Worm (Caenorhabditis elegans) whole organism, L1 larva: ENCODE results near the gene T13C2.3.

Experiments used
- C04F5.9 ChIP-seq: sonication (generic microtip); optimal IDR thresholded peaks from 2 replicates; lab custom pipeline; 2016; ENCODE audit warnings: missing genetic modification characterization, missing compliant biosample characterization
- C34B4.2 ChIP-seq: sonication (generic microtip); optimal IDR thresholded peaks from 2 replicates; lab custom pipeline; 2017; ENCODE audit warnings: mild to moderate bottlenecking, missing genetic modification characterization, missing compliant biosample characterization
- aha-1 ChIP-seq: fragments of 150-350 bp; optimal IDR thresholded peaks from 2 replicates; lab custom pipeline; 2014; ENCODE audit warnings: missing biosample characterization, missing genetic modification characterization
- alr-1 ChIP-seq: fragments of 200-800 bp; sonication (Bioruptor generic); optimal IDR thresholded peaks from 2 replicates; lab custom pipeline; 2018; ENCODE audit warnings: borderline replicate concordance, mild to moderate bottlenecking, missing genetic modification characterization, missing compliant biosample characterization
- aly-2 ChIP-seq: fragments of 150-350 bp; optimal IDR thresholded peaks from 2 replicates; lab custom pipeline; 2014; ENCODE audit warnings: missing biosample characterization, missing genetic modification characterization
- ama-1 ChIP-seq: fragments of 150-350 bp; optimal IDR thresholded peaks from 2 replicates; lab custom pipeline; 2014
- ceh-63 ChIP-seq: fragments of 200-800 bp; sonication (Bioruptor generic); optimal IDR thresholded peaks from 2 replicates; lab custom pipeline; 2018; ENCODE audit warnings: mild to moderate bottlenecking, missing genetic modification characterization, missing compliant biosample characterization
- ceh-8 ChIP-seq: fragments of 200-800 bp; sonication (Bioruptor generic); optimal IDR thresholded peaks from 2 replicates; lab custom pipeline; 2018; ENCODE audit warnings: mild to moderate bottlenecking, missing genetic modification characterization, moderate library complexity, missing compliant biosample characterization
- ceh-82 ChIP-seq, 3 experiments: fragments of 150-350 bp in 1 of 3; sonication (generic microtip) in 2 of 3; optimal IDR thresholded peaks; 2 replicates each; lab custom pipeline; 2014 to 2017; ENCODE audit warnings: missing biosample characterization in 3 of 3, missing genetic modification characterization in 3 of 3
- ceh-90 ChIP-seq: sonication (generic microtip); optimal IDR thresholded peaks from 2 replicates; lab custom pipeline; 2016; ENCODE audit warnings: missing genetic modification characterization, missing compliant biosample characterization
- dpl-1 ChIP-seq, 3 experiments: fragments of 150-350 bp in 2 of 3; sonication (generic microtip) in 1 of 3; optimal IDR thresholded peaks; 2 replicates each; lab custom pipeline; 2014 to 2017; ENCODE audit warnings: missing biosample characterization in 3 of 3, missing genetic modification characterization in 3 of 3, missing genetic modification reagents in 3 of 3
- dsc-1 ChIP-seq: sonication (generic microtip); optimal IDR thresholded peaks from 2 replicates; lab custom pipeline; 2016; ENCODE audit warnings: mild to moderate bottlenecking, missing genetic modification characterization, missing compliant biosample characterization
- efl-1 ChIP-seq, 4 experiments: fragments of 150-350 bp; optimal IDR thresholded peaks in 3 of 4; peaks in 1 of 4; 1 replicate in 1 of 4; 2 replicates in 3 of 4; lab custom pipeline; 2014; ENCODE audit warnings: missing biosample characterization in 2 of 4, missing genetic modification characterization in 2 of 4, missing genetic modification reagents in 2 of 4
- egl-13 ChIP-seq: sonication (generic microtip); optimal IDR thresholded peaks from 2 replicates; lab custom pipeline; 2016; ENCODE audit warnings: missing genotype, missing genetic modification reagents, missing genetic modification characterization, missing compliant biosample characterization
- elt-2 ChIP-seq: sonication (generic microtip); optimal IDR thresholded peaks from 2 replicates; lab custom pipeline; 2016; ENCODE audit warnings: missing genetic modification characterization, mild to moderate bottlenecking, inconsistent platforms, missing compliant biosample characterization, missing genetic modification reagents
- ets-5 ChIP-seq: fragments of 200-800 bp; sonication (Bioruptor generic); IDR thresholded peaks from 2 replicates; pipeline ENCODE4 v1.3.6; 2022; ENCODE audit warnings: missing genetic modification characterization, missing compliant biosample characterization
- fkh-8 ChIP-seq: sonication (generic microtip); optimal IDR thresholded peaks from 2 replicates; lab custom pipeline; 2016; ENCODE audit warnings: mild to moderate bottlenecking, missing genetic modification characterization, missing compliant biosample characterization
- fos-1 ChIP-seq: fragments of 150-350 bp; optimal IDR thresholded peaks from 2 replicates; lab custom pipeline; 2014; ENCODE audit warnings: missing biosample characterization, missing genetic modification characterization
- hlh-17 ChIP-seq: fragments of 200-800 bp; sonication (Bioruptor generic); optimal IDR thresholded peaks from 2 replicates; lab custom pipeline; 2018; ENCODE audit warnings: missing genetic modification characterization, mild to moderate bottlenecking, missing compliant biosample characterization, moderate library complexity, borderline replicate concordance
- hlh-4 ChIP-seq: sonication (generic microtip); optimal IDR thresholded peaks from 2 replicates; lab custom pipeline; 2016; ENCODE audit warnings: mild to moderate bottlenecking, missing genetic modification characterization, missing compliant biosample characterization
- hpl-2 ChIP-seq: fragments of 150-350 bp; optimal IDR thresholded peaks from 2 replicates; lab custom pipeline; 2014; ENCODE audit warnings: missing biosample characterization, missing genetic modification reagents, missing genetic modification characterization
- irx-1 ChIP-seq: sonication (generic microtip); optimal IDR thresholded peaks from 2 replicates; lab custom pipeline; 2016; ENCODE audit warnings: missing genetic modification characterization, missing compliant biosample characterization
- lin-35 ChIP-seq, 2 experiments: fragments of 150-350 bp; optimal IDR thresholded peaks; 2 replicates each; lab custom pipeline; 2014; ENCODE audit warnings: missing biosample characterization in 2 of 2, missing genetic modification characterization in 2 of 2, missing genetic modification reagents in 2 of 2
- lin-39 ChIP-seq: fragments of 150-350 bp; optimal IDR thresholded peaks from 2 replicates; lab custom pipeline; 2014; ENCODE audit warnings: missing biosample characterization, missing genetic modification reagents, missing genetic modification characterization
- lsy-2 ChIP-seq, 2 experiments: fragments of 150-350 bp; optimal IDR thresholded peaks; 2 replicates each; lab custom pipeline; 2014; ENCODE audit warnings: missing biosample characterization in 2 of 2, missing genetic modification characterization in 2 of 2
- mep-1 ChIP-seq: fragments of 150-350 bp; optimal IDR thresholded peaks from 2 replicates; lab custom pipeline; 2014; ENCODE audit warnings: missing biosample characterization, missing genetic modification characterization
- nhr-12 ChIP-seq: sonication (generic microtip); optimal IDR thresholded peaks from 2 replicates; lab custom pipeline; 2017; ENCODE audit warnings: missing biosample characterization, missing genetic modification characterization
- nhr-19 ChIP-seq: fragments of 200-800 bp; sonication (Bioruptor generic); conservative IDR thresholded peaks from 2 replicates; pipeline ENCODE4 v1.3.6; 2022; ENCODE audit warnings: missing genetic modification characterization, missing compliant biosample characterization
- nhr-237 ChIP-seq: fragments of 150-350 bp; optimal IDR thresholded peaks from 2 replicates; lab custom pipeline; 2014; ENCODE audit warnings: missing biosample characterization, missing genetic modification characterization
- nhr-47 ChIP-seq: sonication (generic microtip); optimal IDR thresholded peaks from 2 replicates; lab custom pipeline; 2016; ENCODE audit warnings: mild to moderate bottlenecking, missing genetic modification characterization, moderate library complexity, missing compliant biosample characterization
- nhr-71 ChIP-seq: sonication (generic microtip); optimal IDR thresholded peaks from 2 replicates; lab custom pipeline; 2016; ENCODE audit warnings: mild to moderate bottlenecking, missing genetic modification characterization, moderate library complexity, missing compliant biosample characterization
- nhr-76 ChIP-seq: sonication (generic microtip); optimal IDR thresholded peaks from 2 replicates; lab custom pipeline; 2017; ENCODE audit warnings: missing biosample characterization, missing genetic modification characterization
- nhr-77 ChIP-seq: fragments of 150-350 bp; optimal IDR thresholded peaks from 2 replicates; lab custom pipeline; 2014; ENCODE audit warnings: missing biosample characterization, missing genetic modification characterization
- nhr-84 ChIP-seq: sonication (generic microtip); optimal IDR thresholded peaks from 2 replicates; lab custom pipeline; 2017; ENCODE audit warnings: missing biosample characterization, missing genetic modification characterization
- pqm-1 ChIP-seq: sonication (generic microtip); optimal IDR thresholded peaks from 3 replicates; lab custom pipeline; 2017; ENCODE audit warnings: missing biosample characterization, missing genetic modification characterization
- unc-130 ChIP-seq: fragments of 150-350 bp; optimal IDR thresholded peaks from 2 replicates; lab custom pipeline; 2017; ENCODE audit warnings: missing biosample characterization, missing genetic modification characterization, inconsistent platforms
- unc-98 ChIP-seq: fragments of 200-800 bp; sonication (Bioruptor generic); IDR thresholded peaks from 2 replicates; pipeline ENCODE4 v1.3.6; 2022; ENCODE audit warnings: missing genetic modification characterization, missing compliant biosample characterization
- zag-1 ChIP-seq: fragments of 150-350 bp; optimal IDR thresholded peaks from 2 replicates; lab custom pipeline; 2014; ENCODE audit warnings: missing biosample characterization, missing genetic modification characterization
- ztf-11 ChIP-seq, 2 experiments: sonication (generic microtip); optimal IDR thresholded peaks; 2 replicates each; lab custom pipeline; 2016 to 2017; ENCODE audit warnings: missing genetic modification characterization in 2 of 2, missing biosample characterization in 1 of 2, missing compliant biosample characterization in 1 of 2

The T13C2.3 gene

DNA sequence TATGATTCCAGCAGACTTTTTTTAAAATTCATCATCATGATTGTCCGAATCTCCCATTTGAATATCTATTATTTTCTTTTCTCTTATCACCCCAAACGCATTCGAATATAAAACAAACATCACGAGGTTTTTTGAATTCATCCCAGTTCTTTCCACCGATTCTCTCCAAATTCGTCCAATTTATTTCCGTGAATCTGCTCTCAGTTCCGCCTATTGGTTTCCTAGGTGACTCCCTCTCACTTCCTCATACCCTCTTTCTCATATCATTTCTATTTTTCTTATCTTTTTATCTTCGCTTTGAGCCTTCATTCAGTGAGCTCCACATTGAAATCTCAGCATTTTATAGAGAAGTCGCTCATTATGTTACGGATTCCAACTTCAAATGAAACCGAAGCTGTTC is 9.9 kb upstream of the T13C2.3 start, which contains the start of gene T13C2.7:
Gene T13C2.7, plus strand, starts transcription at position 301 of the 400 bp plus-strand sequence.
- TF ChIP-seq dsc-1, result no peak
- no peak for TF ChIP-seq aly-2 (tag; lab: Kevin White, UChicago)
- no peak for TF ChIP-seq hpl-2 (GFP tag; lab: Kevin White, UChicago)
- TF ChIP-seq ceh-82 (tag; optimal IDR thresholded peaks at IDR 0.05; lab: Kevin White, UChicago), result no peak
- TF ChIP-seq alr-1 (tag; lab: Kevin White, UChicago), result no peak
- no peak for TF ChIP-seq lin-35 (GFP tag; optimal IDR thresholded peaks at IDR 0.05; lab: Kevin White, UChicago)
- peak; percentile 76 for TF ChIP-seq fkh-8 (tag; lab: Kevin White, UChicago)
- no peak for TF ChIP-seq nhr-12 (tag; lab: Kevin White, UChicago)
- no peak for TF ChIP-seq efl-1 (optimal IDR thresholded peaks at IDR 0.05; lab: Kevin White, UChicago)
- peak in 1 of 2 experiments; percentile 24 for TF ChIP-seq efl-1 (GFP tag; optimal IDR thresholded peaks at IDR 0.05 in 1 of 2; lab: Kevin White, UChicago)
- no peak for TF ChIP-seq hlh-4 (tag; lab: Kevin White, UChicago)
- no peak for TF ChIP-seq nhr-84 (tag; lab: Kevin White, UChicago)
- no peak for TF ChIP-seq lin-39
- TF ChIP-seq lsy-2 (tag; optimal IDR thresholded peaks at IDR 0.05; lab: Kevin White, UChicago), result no peak
- TF ChIP-seq ceh-8, result no peak
- TF ChIP-seq egl-13 (tag; lab: Kevin White, UChicago), result no peak
- no peak for TF ChIP-seq ceh-90 (tag; lab: Kevin White, UChicago)
- TF ChIP-seq nhr-77 (tag; lab: Kevin White, UChicago), result no peak
- TF ChIP-seq unc-130, result no peak
- TF ChIP-seq nhr-71 (tag; lab: Kevin White, UChicago), result peak; percentile 14
- no peak for TF ChIP-seq ceh-63 (GFP tag; lab: Kevin White, UChicago)
- no peak for TF ChIP-seq C04F5.9 (tag; lab: Kevin White, UChicago)
- no peak for TF ChIP-seq nhr-47
- TF ChIP-seq, all 84 proteins: peak for 3

DNA sequence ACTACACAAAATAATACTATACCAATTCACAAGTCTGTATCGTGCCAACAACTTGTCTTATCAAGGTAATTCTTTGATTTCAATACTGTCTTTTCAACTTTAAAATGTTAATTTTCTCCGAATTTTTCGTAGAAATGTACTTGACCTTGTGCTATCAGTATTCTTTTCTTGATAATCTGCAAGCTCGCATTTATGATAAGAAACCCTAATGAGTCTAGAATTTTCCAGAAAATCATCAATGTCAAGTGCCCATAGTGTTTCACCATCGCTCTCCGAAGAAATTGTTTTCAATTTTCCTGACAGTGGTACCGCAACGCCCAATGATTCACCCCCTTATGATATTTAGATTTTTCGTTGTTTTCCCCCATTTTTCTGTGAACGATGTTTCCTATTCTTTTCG is 7.8 kb upstream of the T13C2.3 start:
- TF ChIP-seq pqm-1 (tag; lab: Kevin White, UChicago), result peak; percentile 64
- TF ChIP-seq unc-98 (GFP tag; lab: Robert Waterston, UW), result no peak
- TF ChIP-seq irx-1, result no peak
- no peak for TF ChIP-seq ets-5 (GFP tag; lab: Robert Waterston, UW)
- peak; percentile 81 for TF ChIP-seq elt-2 (tag; lab: Kevin White, UChicago)
- TF ChIP-seq aha-1 (tag; lab: Kevin White, UChicago), result no peak

DNA sequence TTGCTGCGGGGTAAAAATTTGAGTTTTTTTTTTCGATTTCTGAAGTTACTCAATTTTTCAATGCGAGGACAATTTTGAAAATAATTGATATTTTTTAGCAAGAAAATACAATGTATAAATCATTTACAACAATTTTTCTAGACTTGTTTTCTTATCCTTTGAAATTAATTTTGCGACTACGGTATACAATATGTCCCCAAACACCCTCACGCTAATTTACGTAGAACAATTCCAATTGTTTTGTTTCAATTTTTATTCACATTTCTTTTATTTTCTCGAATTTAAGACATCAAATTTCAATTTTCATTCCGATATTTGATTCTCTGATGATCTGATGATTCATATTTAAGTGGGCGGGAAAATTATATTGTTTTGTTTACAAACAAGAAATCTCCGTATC is 7.1 kb upstream of the T13C2.3 start:
- TF ChIP-seq pqm-1 (tag; lab: Kevin White, UChicago) (no peak), ceh-82 (tag; optimal IDR thresholded peaks at IDR 0.05; lab: Kevin White, UChicago) (no peak), aha-1 (tag; lab: Kevin White, UChicago) (no peak), dpl-1 (GFP tag; optimal IDR thresholded peaks at IDR 0.05; lab: Kevin White, UChicago) (no peak), C04F5.9 (tag; lab: Kevin White, UChicago) (no peak), ztf-11 (tag; optimal IDR thresholded peaks at IDR 0.05; lab: Kevin White, UChicago) (no peak), hlh-17 (no peak), lsy-2 (tag; optimal IDR thresholded peaks at IDR 0.05; lab: Kevin White, UChicago) (no peak), nhr-76 (no peak), nhr-84 (tag; lab: Kevin White, UChicago) (no peak), ama-1 (no peak), lin-35 (GFP tag; optimal IDR thresholded peaks at IDR 0.05; lab: Kevin White, UChicago) (no peak), zag-1 (tag; lab: Kevin White, UChicago) (no peak), hpl-2 (GFP tag; lab: Kevin White, UChicago) (no peak), nhr-237 (tag; lab: Kevin White, UChicago) (no peak), fos-1 (tag; lab: Kevin White, UChicago) (no peak), C34B4.2 (tag; lab: Kevin White, UChicago) (no peak), mep-1 (tag; lab: Kevin White, UChicago) (no peak), nhr-19 (no peak)
- TF ChIP-seq, all 84 proteins: peak for 0
